Worm (Caenorhabditis elegans) whole organism, L4/young adult: ENCODE results near the gene srsx-29.

ENCODE experiments used
- W03F9.2 ChIP-seq: fragments of 150-350 bp; optimal IDR thresholded peaks from 2 replicates; lab custom pipeline; 2014; ENCODE audit warnings: missing biosample characterization, missing genetic modification characterization
- dao-5 ChIP-seq: sonication (generic microtip); optimal IDR thresholded peaks from 2 replicates; lab custom pipeline; 2016; ENCODE audit warnings: missing genotype, missing genetic modification characterization, moderate library complexity, missing compliant biosample characterization
- him-1 ChIP-seq: sonication (generic microtip); optimal IDR thresholded peaks from 2 replicates; lab custom pipeline; 2016; ENCODE audit warnings: missing genotype, missing genetic modification reagents, missing genetic modification characterization, missing compliant biosample characterization

The srsx-29 gene

DNA sequence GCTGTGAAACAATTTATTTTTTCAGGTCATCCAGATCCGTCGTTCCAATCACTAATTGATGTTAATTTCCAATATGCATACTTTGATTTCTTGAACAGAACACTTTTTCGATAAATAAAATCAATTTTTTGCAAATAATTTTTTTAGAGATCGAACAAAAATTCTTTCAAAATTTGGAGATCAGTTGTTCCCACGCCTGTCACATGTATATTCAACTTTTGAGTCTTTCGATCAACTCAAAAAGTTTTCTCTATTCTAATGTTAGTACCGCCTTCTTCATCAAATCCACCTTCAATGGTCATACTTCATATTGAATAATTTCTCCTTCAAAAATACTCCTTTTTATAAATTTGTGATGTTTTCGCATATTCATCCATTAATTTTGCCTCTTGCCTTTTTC is at the start of gene srsx-29:
Gene srsx-29 (plus strand): TSS at position 301 of the 400 bp plus-strand sequence.
- TF ChIP-seq dao-5 (tag; lab: Kevin White, UChicago): no peak
- TF ChIP-seq him-1 (tag; lab: Kevin White, UChicago): no peak
- TF ChIP-seq W03F9.2 (tag; lab: Kevin White, UChicago): no peak

DNA sequence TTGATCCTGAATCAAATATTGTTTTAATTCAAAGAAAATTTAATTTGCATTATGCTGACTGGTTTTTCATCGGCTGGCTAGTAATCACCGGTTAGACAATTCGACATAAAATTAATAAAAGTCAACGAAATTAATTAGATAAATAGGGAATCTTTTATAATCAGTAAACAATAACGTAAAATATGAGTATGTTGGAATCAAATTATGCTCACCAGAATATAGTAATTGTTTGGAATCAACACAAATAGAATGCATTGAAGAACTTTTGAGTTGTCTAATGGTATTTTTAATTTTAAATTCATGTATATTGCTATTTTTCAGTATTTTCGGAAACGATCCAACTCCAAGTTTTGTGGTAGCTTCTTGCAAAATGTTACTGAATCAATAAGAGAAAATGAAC is 49.4 kb upstream of the srsx-29 start, which contains the start of gene C08B6.2:
Gene C08B6.2 (plus strand): TSS at position 301 of the 400 bp plus-strand sequence.
- TF ChIP-seq dao-5 (tag; lab: Kevin White, UChicago): no peak
- TF ChIP-seq him-1 (tag; lab: Kevin White, UChicago): no peak
- no peak for TF ChIP-seq W03F9.2 (tag; lab: Kevin White, UChicago)

DNA sequence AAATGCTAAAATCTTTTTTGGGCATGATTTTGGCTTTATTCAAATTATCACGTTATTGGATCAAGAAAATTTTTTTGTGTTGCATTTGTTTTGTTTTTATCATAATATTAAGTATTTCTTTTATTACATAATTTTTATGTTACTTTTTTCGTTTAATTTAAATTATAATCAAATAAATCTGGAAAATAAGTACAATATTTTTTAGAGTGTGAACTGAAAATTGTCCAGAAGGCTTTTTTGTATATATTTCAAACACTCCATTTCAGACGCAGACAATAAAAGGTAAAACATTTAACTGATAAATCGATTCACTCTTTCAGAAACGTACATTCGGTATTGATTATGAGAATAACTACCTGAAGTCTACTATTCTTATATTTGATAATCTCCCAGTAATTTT is 47.5 kb upstream of the srsx-29 start, which contains the start of gene C08B6.11:
Gene C08B6.11 (plus strand): TSS at position 301 of the 400 bp plus-strand sequence.
- TF ChIP-seq him-1 (tag; lab: Kevin White, UChicago): no peak
- no peak for TF ChIP-seq dao-5 (tag; lab: Kevin White, UChicago)
- no peak for TF ChIP-seq W03F9.2 (tag; lab: Kevin White, UChicago)

DNA sequence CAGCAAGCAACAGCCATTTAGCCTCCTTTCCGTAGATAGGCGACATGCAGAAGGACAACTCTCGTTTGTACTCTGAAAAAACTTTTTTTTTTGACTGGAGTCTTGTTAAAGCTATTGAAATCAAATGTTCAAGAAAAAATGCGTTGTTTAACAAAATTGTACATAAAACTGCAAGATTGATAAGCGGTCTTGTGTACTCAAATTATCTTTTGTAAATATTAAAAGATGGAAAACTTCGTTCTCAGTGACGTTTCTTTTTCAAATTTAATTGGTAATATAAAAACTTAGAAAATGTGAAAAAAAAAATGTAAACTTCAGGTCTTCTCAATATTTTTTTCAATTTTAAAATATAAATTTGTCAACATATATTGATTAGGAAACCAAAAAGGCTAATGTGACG is 43.7 kb upstream of the srsx-29 start:
- TF ChIP-seq W03F9.2 (tag; lab: Kevin White, UChicago) (no peak), him-1 (tag; lab: Kevin White, UChicago) (no peak)

DNA sequence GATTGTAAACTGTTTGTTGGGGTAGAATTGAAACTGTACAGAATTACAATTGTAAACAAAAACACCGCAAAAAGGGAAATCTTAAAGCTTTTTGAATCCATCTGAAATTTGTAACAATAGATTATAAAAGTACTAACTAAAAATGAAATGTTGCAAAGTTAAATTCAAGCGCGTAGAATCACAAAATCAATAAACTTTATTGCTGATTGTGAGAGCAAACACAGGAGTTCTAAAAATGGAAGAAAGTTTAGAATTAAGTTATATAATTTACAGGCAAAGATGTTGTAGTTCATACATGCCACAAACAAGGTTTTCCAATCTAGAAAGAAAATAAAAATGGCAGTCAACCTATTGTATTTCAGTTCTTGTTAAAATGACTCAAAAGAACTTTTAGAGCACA is 42.6 kb upstream of the srsx-29 start, which contains the start of gene C08B6.3:
Gene C08B6.3 (minus strand): TSS at position 101 of the 400 bp plus-strand sequence.
- TF ChIP-seq W03F9.2 (tag; lab: Kevin White, UChicago): no peak
- TF ChIP-seq him-1 (tag; lab: Kevin White, UChicago): no peak
- no peak for TF ChIP-seq dao-5 (tag; lab: Kevin White, UChicago)

DNA sequence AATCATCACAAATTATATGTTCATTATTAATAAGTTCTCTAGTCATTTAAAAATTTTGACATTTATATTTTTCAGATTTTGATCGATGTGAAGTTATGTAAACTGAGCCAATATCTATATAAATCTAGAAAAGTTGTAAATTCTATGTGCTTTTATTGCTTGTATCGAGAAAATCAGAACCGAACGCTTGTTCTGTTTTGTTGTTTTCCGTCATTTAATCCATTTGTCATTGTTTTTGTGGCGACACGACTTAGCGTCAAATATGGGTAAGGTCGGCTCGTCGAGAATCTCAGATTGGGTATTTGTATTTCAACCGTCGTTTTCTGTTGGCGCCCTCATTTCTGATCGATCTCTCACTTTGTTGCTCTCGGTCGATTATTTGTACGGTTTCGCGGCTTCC is 40.5 kb upstream of the srsx-29 start, which contains the start of gene cht-5:
Gene cht-5 (plus strand): TSS at position 301 of the 400 bp plus-strand sequence.
- no peak for TF ChIP-seq W03F9.2 (tag; lab: Kevin White, UChicago)

DNA sequence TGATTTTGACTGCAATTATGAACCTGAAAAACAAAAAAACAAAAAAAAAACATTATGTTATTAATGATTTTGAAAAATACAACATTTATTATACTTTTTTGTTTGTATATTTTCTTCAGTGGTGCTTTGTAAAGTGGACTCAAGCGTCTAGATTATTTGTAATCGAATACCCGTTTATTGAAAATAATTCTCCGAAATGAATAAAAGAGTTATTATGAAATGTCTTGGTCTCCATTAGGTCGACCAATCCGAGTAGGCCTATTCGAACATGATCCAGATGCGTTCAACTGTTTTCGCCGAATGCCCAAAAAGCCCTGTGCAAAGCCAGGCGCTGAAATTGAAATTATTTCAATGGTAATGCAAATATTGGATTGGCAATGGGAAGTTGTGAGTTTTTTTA is 37.3 kb upstream of the srsx-29 start, which contains the start of gene C08B6.5:
Gene C08B6.5 (plus strand): TSS at position 301 of the 400 bp plus-strand sequence.
- no peak for TF ChIP-seq dao-5 (tag; lab: Kevin White, UChicago)
- no peak for TF ChIP-seq him-1 (tag; lab: Kevin White, UChicago)
- TF ChIP-seq W03F9.2 (tag; lab: Kevin White, UChicago): no peak

DNA sequence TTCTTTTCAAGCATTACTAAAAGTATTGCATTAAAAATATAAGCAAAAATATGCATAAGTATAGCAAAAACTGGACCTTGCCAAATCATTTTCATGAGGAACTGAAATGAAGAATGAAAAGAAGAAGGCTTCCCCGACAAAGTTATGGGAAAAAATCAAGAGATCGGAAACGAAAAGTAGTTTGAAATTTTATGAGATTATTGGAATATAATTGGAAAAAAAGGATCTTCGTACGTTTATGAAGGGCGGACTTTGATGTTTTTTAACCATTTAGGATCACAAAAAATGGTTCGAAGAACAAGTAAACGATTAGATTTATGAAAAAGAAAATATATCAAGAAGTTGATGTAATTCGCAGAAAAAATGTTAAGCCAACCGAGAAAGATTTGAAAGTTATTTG is 33.9 kb upstream of the srsx-29 start, which contains the start of gene srxa-18:
Gene srxa-18 (minus strand): TSS at position 100 of the 400 bp plus-strand sequence.
- TF ChIP-seq dao-5 (tag; lab: Kevin White, UChicago): no peak
- TF ChIP-seq W03F9.2 (tag; lab: Kevin White, UChicago): no peak
- no peak for TF ChIP-seq him-1 (tag; lab: Kevin White, UChicago)

DNA sequence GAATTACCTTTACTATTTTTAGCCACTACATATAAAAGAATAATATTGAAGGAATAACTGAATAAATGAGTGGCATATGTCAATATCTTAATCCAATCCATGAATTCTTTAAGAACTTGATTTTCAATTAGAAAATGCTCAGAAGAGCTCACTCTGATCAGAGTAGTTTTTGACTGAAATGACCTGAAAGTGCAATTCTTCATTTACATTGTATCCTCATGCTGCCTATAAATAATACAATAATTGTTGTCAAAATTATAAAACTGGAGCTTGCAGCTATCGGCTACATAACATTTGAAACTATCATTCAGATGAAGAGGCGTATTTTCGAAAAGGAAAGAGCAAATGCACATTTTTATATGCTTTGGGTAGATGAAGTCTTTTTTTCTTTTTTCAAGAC is 32.1 kb upstream of the srsx-29 start, which contains the start of gene srxa-19:
Gene srxa-19 (minus strand): TSS at position 101 of the 400 bp plus-strand sequence.
- TF ChIP-seq him-1 (tag; lab: Kevin White, UChicago) (no peak), dao-5 (tag; lab: Kevin White, UChicago) (no peak), W03F9.2 (tag; lab: Kevin White, UChicago) (no peak)

DNA sequence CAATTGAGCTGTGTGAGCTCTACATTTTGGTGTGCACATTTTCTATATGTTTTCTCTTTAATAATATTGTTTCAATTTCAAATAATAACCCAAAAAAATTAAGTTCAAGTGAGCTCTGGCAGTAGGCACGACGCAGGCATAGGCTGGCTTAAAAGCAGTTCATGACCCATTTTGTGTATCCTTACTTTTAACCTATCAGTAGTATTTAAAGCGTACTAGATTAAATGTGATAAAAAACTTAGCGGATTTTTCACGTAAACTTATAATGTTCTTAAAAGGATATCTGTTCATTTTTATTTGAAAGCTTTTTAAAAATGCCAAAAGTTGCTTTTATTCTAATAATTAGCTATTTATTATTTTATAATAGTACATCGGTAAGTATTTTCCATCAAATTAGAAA is 31.5 kb upstream of the srsx-29 start, which contains the start of gene C08B6.6:
Gene C08B6.6 (plus strand): TSS at position 301 of the 400 bp plus-strand sequence.
- no peak for TF ChIP-seq W03F9.2 (tag; lab: Kevin White, UChicago)
- no peak for TF ChIP-seq him-1 (tag; lab: Kevin White, UChicago)
- TF ChIP-seq dao-5 (tag; lab: Kevin White, UChicago): no peak

DNA sequence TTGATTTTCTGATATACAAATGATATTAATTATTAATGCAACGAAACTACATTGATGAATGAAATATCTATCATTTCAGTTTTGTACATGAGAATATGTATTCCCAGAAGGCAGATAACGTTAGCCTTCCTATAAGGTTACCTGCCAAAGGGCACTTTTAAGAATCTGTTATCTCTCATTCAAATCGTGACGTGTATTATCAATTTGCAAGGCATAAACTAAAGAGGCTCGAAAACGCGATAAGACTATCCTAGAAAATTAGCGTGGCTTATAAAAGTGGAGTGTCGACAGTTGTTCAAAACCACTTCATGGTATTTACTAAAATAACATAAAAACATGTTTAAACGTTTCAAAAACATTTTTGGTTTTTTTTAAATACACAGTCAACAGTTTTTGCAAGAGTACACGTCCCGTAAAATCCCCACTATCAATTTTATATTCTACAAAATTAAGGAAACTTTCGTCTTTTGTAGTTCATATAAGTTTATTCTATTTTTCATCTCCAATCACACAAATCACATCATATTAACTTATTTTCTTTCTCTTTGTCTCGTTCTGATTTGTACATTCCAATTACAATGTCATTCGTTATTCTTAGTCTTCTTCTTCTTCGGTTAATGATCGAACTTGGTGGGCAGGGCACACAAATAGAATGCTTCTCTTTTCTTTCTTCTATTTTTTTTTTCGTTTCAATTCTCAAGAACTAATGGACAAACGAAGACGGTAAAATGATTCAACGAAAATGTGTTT is 29.8 kb upstream of the srsx-29 start, which contains the start of gene C08B6.10:
Gene C08B6.10 (plus strand): TSS at position 700 of the 750 bp plus-strand sequence.
- TF ChIP-seq him-1 (tag; lab: Kevin White, UChicago) (no peak), W03F9.2 (tag; lab: Kevin White, UChicago) (no peak)

DNA sequence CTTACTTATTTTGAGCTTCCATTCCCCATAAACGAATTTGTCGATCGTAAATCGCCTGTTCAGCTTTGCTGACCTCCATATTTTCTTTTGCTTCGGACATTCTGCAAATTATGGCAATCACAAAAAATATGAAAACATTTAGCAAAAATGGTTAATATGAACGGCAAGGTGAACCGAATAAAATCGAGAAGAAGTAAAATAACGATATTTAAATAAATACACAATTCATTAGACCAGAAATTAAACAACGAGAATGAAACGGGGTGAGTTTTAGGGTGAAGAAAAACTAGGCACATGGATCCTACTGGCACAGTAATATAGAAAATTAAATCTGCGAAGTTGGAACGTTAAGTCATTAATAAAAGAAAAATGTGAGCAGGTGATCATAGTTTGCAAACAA is 24.6 kb upstream of the srsx-29 start, which contains the start of gene aos-1:
Gene aos-1 (minus strand): TSS at position 101 of the 400 bp plus-strand sequence.
- TF ChIP-seq dao-5 (tag; lab: Kevin White, UChicago) (no peak), W03F9.2 (tag; lab: Kevin White, UChicago) (no peak), him-1 (tag; lab: Kevin White, UChicago) (no peak)

DNA sequence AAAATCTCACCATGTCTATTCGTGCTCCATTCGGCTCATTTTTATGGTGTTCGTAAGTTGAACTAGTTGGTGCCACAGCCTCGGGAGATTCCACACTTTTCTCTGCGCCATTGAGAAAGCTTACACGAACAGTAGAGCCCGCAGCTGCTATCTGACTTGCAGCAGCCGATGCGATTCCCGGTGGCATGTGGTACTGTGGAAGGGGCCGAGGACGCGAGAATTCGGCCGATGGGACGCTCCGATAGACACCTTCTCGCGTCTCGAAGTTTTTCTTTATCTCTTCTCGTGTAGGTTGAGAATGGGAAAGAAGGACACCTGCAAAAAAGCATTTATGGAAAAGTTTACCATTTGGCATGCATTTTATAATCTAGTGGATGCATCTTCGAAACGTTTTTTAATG is 21.5 kb upstream of the srsx-29 start:
- TF ChIP-seq W03F9.2 (tag; lab: Kevin White, UChicago): no peak
- no peak for TF ChIP-seq him-1 (tag; lab: Kevin White, UChicago)
- TF ChIP-seq dao-5 (tag; lab: Kevin White, UChicago): no peak
